Worm (Caenorhabditis elegans): ENCODE results near the gene F34D10.9.

F34D10.9 gene

DNA sequence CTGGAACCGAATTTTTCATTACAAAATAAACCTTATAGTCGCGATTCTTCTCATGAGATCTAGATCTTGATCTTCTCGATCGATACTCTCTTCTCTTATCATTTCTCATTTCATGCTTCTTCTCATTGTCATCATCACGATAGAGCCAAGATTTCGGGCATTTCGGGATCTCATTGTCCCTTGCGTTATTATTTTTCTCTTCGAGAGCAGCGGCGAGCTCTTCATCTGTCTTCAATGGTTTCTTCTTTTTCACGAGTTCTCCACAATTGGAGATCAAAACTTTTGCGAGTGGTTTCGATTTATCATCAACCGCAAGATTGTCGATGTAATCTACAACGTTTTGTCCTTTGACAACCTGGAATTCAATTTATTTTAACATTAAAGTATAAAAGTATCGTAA lies 31.1 kb downstream of the F34D10.9 start:
- TF ChIP-seq tbx-37 (GFP tag; conservative IDR thresholded peaks at IDR 0.05) (no peak), tbx-11 (GFP tag; IDR thresholded peaks at IDR 0.05) (no peak), ceh-13 (GFP tag; optimal IDR thresholded peaks at IDR 0.05) (no peak), B0310.2 (tag; optimal IDR thresholded peaks at IDR 0.05) (no peak), flt-1 (GFP tag; IDR thresholded peaks at IDR 0.05) (no peak), pes-1 (GFP tag; IDR thresholded peaks at IDR 0.05) (no peak), aly-1 (tag; optimal IDR thresholded peaks at IDR 0.05) (no peak), hnd-1 (tag; optimal IDR thresholded peaks at IDR 0.05) (no peak)

DNA sequence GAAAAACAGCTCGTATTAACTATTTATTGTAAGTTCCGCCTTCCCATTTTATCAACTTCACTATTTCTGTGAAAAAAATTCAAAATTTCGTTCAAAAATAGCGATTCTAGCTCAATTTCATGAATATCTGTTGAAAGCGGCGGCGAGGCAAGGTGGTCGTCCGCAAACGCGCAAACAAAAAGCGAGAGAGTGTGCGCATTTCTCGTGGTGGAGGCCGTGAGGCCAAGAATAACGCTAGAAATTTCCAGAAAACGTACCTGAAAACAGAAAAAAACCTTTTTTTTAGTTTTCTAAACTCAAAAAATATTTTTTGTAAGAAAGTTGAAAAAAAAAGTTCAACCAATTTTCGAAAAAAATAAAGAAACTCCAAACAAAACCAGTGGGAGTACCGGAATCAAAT lies 32.2 kb downstream of the F34D10.9 start:
- TF ChIP-seq scrt-1 (GFP tag; IDR thresholded peaks at IDR 0.05) = peak; percentile 67; the same call in 1 of the 2 replicates

DNA sequence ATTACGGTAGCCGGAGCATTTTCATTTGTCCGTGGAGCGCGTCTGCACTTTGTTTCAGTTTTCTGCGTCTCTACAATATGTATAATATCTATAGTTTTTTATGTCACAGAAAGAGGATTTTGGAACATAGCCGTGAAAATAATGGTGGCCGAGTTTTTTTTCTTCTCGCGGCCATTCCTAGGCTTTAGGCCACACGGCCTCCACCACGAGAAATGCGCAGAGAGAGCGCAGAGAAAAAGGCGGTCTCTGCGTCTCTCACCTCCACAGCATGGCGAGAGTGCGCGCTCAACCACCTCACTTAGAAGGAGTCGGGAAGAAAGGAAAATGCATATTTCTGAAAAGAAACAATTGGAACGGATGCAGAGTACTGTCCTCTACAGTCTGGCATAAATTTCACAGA lies 34.0 kb downstream of the F34D10.9 start:
- TF ChIP-seq sea-1 (GFP tag; conservative IDR thresholded peaks at IDR 0.05) (peak; percentile 71), pes-1 (GFP tag; IDR thresholded peaks at IDR 0.05) (peak; percentile 66; the same call in 1 of the 2 replicates)

DNA sequence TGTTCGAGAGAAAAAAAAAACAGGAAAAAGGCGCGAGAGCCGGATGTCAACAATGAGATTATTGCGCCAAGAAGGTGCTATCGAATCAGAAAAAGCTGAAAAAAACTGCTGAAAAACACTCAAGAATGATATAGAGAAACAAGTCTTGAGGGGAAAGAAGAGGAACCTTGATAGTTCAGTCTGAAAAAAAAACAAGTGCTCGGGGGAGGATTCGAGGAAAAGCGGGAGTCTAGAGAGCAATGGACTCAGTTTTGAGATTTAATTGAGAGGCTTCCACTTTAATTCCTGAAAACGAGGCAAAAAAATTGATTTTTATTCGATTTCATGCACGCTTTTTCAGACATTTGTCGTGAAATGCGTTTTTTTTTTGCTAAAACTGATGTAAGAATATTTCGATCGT lies 34.8 kb downstream of the F34D10.9 start, which contains the start of gene npr-15:
TSS of gene npr-15 (minus strand) at position 101 of the 400 bp plus-strand sequence.
- TF ChIP-seq sea-1 (GFP tag; conservative IDR thresholded peaks at IDR 0.05) (no peak), scrt-1 (GFP tag; IDR thresholded peaks at IDR 0.05) (no peak), aly-1 (tag; optimal IDR thresholded peaks at IDR 0.05) (no peak), hmbx-1 (tag; optimal IDR thresholded peaks at IDR 0.05) (no peak), tra-4 (tag; optimal IDR thresholded peaks at IDR 0.05) (no peak), F13C5.2 (tag; optimal IDR thresholded peaks at IDR 0.05) (no peak), tbx-11 (GFP tag; IDR thresholded peaks at IDR 0.05) (no peak), ceh-36 (tag; optimal IDR thresholded peaks at IDR 0.05) (no peak), hmg-4 (GFP tag; optimal IDR thresholded peaks at IDR 0.05) (no peak), ama-1 (optimal IDR thresholded peaks at IDR 0.05) (no peak), tbx-37 (GFP tag; conservative IDR thresholded peaks at IDR 0.05) (no peak), ets-7 (tag; optimal IDR thresholded peaks at IDR 0.05) (no peak), pes-1 (GFP tag; IDR thresholded peaks at IDR 0.05) (no peak)

DNA sequence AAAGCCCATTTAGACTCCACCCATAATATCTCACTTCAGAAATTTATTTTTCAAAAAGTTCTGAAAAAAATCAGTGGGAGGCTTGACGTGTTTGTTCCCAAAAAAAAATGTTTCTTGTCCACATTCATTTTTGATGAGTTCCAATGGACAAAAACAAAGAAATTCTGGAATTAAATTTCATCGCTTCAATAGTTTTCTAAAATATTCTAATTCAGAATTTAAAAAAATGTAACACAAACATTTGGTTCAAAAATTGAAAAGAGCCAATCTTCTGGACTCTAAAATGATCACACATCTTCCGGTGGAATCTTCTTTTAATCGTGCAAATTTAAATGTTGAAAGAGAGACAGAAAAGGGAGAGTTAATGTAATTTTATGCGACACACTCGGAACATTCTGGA lies 36.9 kb downstream of the F34D10.9 start:
- no peak for TF ChIP-seq pes-1 (GFP tag; IDR thresholded peaks at IDR 0.05)
- TF ChIP-seq ama-1 (optimal IDR thresholded peaks at IDR 0.05) = no peak
- TF ChIP-seq tbx-11 (GFP tag; IDR thresholded peaks at IDR 0.05) = no peak
- no peak for TF ChIP-seq sea-1 (GFP tag; conservative IDR thresholded peaks at IDR 0.05)
- no peak for TF ChIP-seq aly-1 (tag; optimal IDR thresholded peaks at IDR 0.05)
- TF ChIP-seq hmbx-1 (tag; optimal IDR thresholded peaks at IDR 0.05) = no peak
- TF ChIP-seq ceh-36 (tag; optimal IDR thresholded peaks at IDR 0.05) = no peak
- no peak for TF ChIP-seq B0310.2 (tag; optimal IDR thresholded peaks at IDR 0.05)
- no peak for TF ChIP-seq scrt-1 (GFP tag; IDR thresholded peaks at IDR 0.05)
- no peak for TF ChIP-seq ceh-13 (GFP tag; optimal IDR thresholded peaks at IDR 0.05)
- no peak for TF ChIP-seq tbx-37 (GFP tag; conservative IDR thresholded peaks at IDR 0.05)
- TF ChIP-seq F13C5.2 (tag; optimal IDR thresholded peaks at IDR 0.05) = no peak
- no peak for TF ChIP-seq hmg-4 (GFP tag; optimal IDR thresholded peaks at IDR 0.05)

DNA sequence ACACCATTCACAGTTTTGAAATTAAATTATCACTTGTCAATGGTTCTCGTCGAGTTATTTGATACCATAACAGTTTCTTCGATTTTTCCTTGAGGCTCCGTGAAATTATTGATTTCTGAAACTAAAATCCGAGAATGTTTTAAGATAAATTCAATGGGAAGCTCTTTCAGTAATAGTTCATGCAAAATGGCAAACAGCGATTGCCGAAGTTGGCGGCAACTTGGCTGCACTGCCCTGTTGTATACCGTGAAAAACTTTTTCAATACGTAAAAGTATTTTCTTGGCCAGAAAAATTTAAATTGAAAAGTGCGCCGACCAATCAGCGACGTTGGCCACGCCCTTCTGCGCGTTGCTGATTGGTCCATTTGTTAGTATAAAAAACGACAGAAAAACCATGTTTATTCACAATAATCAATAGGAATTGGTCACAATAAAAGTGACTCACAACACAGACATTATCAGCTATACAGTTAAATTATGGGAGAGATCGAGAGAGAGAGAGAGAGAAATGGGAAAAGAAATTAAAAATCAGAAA lies 46.5 kb downstream of the F34D10.9 start:
- no peak for TF ChIP-seq sea-1 (GFP tag; conservative IDR thresholded peaks at IDR 0.05)
- TF ChIP-seq ceh-13 (GFP tag; optimal IDR thresholded peaks at IDR 0.05) = no peak
- TF ChIP-seq tbx-37 (GFP tag; conservative IDR thresholded peaks at IDR 0.05) = no peak
- no peak for TF ChIP-seq pes-1 (GFP tag; IDR thresholded peaks at IDR 0.05)

DNA sequence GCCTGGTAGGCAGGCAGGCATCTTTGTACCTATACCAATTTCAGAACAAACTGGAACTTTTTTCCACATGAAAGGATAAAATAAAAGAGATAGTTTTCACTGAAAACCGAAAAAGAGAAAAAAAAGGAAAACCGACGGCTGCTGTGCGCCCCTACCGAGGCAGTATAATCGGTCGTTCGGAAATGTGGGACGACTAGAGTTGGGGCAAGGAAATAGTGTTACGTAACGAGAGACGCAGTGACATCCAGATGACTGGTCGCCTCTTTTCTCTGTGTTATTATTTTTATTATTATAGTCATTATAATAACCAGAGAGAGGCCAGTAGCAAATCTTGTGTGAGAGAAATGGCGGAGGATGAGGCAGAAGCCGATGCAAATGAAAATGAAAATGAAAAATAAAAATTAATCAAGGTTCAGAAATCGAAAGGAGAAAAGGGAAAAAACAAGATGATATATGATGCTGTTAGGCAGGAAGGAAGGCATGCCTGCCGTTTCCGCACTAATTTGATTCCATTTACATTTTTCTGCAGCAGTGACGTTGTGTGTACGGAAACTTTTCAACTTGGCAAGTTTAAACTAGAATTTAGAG lies 48.0 kb downstream of the F34D10.9 start:
- TF ChIP-seq ceh-13 (GFP tag; optimal IDR thresholded peaks at IDR 0.05) = no peak
- TF ChIP-seq hmbx-1 (tag; optimal IDR thresholded peaks at IDR 0.05) = no peak
- TF ChIP-seq B0310.2 (tag; optimal IDR thresholded peaks at IDR 0.05) = no peak
- no peak for TF ChIP-seq ama-1 (optimal IDR thresholded peaks at IDR 0.05)
- no peak for TF ChIP-seq ets-7 (tag; optimal IDR thresholded peaks at IDR 0.05)
- TF ChIP-seq hmg-4 (GFP tag; optimal IDR thresholded peaks at IDR 0.05) = no peak
- TF ChIP-seq pes-1 (GFP tag; IDR thresholded peaks at IDR 0.05) = no peak
- no peak for TF ChIP-seq hnd-1 (tag; optimal IDR thresholded peaks at IDR 0.05)
- no peak for TF ChIP-seq F13C5.2 (tag; optimal IDR thresholded peaks at IDR 0.05)
- TF ChIP-seq ceh-36 (tag; optimal IDR thresholded peaks at IDR 0.05) = no peak
- TF ChIP-seq tbx-37 (GFP tag; conservative IDR thresholded peaks at IDR 0.05) = no peak
- no peak for TF ChIP-seq sea-1 (GFP tag; conservative IDR thresholded peaks at IDR 0.05)
- TF ChIP-seq aly-1 (tag; optimal IDR thresholded peaks at IDR 0.05) = no peak
- TF ChIP-seq tbx-11 (GFP tag; IDR thresholded peaks at IDR 0.05) = no peak
- no peak for TF ChIP-seq scrt-1 (GFP tag; IDR thresholded peaks at IDR 0.05)
- TF ChIP-seq flt-1 (GFP tag; IDR thresholded peaks at IDR 0.05) = no peak
- no peak for TF ChIP-seq tra-4 (tag; optimal IDR thresholded peaks at IDR 0.05)

DNA sequence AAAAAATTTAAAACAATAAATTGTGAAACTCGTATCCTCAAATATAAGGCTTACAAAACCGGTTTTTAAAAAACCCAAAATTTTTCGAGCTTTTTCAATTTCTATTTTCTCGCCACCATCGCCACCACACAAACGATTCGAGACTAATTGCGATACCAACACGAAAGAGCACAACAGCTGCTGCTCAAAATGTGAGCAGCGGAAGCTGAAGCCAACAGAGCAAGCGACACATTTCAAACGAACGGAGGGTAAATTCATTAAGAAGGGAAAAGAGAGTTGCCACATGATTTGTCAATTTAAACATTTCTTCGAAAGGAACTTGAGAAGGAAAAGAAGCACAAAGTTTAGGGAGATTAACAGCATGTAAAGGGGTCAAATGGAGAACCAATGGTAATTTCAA lies 50.3 kb downstream of the F34D10.9 start:
- TF ChIP-seq sea-1 (GFP tag; conservative IDR thresholded peaks at IDR 0.05) (no peak), B0310.2 (tag; optimal IDR thresholded peaks at IDR 0.05) (no peak), pes-1 (GFP tag; IDR thresholded peaks at IDR 0.05) (no peak), tbx-11 (GFP tag; IDR thresholded peaks at IDR 0.05) (no peak), ceh-36 (tag; optimal IDR thresholded peaks at IDR 0.05) (no peak), ama-1 (optimal IDR thresholded peaks at IDR 0.05) (no peak), aly-1 (tag; optimal IDR thresholded peaks at IDR 0.05) (no peak), tbx-37 (GFP tag; conservative IDR thresholded peaks at IDR 0.05) (no peak), tra-4 (tag; optimal IDR thresholded peaks at IDR 0.05) (no peak), scrt-1 (GFP tag; IDR thresholded peaks at IDR 0.05) (no peak), hnd-1 (tag; optimal IDR thresholded peaks at IDR 0.05) (no peak), ets-7 (tag; optimal IDR thresholded peaks at IDR 0.05) (no peak), F13C5.2 (tag; optimal IDR thresholded peaks at IDR 0.05) (no peak), flt-1 (GFP tag; IDR thresholded peaks at IDR 0.05) (no peak), ceh-13 (GFP tag; optimal IDR thresholded peaks at IDR 0.05) (no peak), hmbx-1 (tag; optimal IDR thresholded peaks at IDR 0.05) (no peak)
